Worm (Caenorhabditis elegans) whole organism, dauer: ENCODE data around the gene Y55F3AM.11.
"Not testable (repeated sequence)": the region's sequence is repeated elsewhere in the genome, so short reads cannot be mapped to it uniquely, and the experiment has no call there.

Source experiments
- unc-62 ChIP-seq: sonication (generic microtip); optimal IDR thresholded peaks from 2 replicates; lab custom pipeline; 2017; ENCODE audit warnings: missing biosample characterization, missing genetic modification reagents, missing genetic modification characterization

Y55F3AM.11 gene

ce11 chrIV:1044287-1044686 is at the start of gene Y55F3AM.11:
Gene Y55F3AM.11, minus strand, starts transcription at chrIV:1044387.
- no peak for TF ChIP-seq unc-62

DNA sequence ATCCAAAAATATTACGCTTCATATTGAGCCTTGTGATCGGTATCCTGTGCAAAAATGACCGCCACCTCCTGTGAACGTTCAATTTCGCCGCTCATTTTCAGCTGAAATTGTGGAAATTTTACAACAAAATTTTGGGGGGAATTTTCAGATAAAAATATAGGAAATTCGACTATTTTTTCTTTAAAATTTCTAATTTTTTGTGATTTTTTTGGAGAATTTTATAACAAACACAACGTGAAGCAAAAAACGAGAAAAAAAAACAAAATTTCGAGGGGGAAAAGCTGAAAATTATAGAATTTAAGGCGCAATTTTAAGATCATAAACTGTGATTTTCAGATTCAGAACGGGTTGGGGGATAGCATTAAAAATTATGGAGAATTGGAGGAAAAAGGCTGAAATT is 42.7 kb upstream of the Y55F3AM.11 start, which contains the start of gene csn-4:
Gene csn-4, minus strand, starts transcription at position 101 of the 400 bp plus-strand sequence.
- TF ChIP-seq unc-62, result no peak

DNA sequence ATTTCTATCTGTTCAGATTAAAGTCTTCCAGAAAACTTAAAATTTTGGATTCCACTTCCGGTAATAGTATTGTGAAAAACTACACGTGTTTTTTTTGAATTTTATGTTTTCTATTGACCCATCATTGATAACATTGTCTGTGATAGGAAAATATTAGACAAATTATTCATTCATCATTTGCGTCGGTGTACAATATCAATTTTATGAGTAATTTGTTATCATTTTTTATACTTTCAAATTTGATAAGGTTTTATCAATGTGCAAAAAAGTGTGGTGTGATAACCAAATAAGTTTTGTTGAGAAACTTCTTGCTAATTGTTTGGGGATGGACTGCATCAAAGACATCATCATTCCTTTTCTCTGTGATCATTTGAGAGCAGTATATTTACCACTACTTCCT is 31.3 kb upstream of the Y55F3AM.11 start:
- no peak for TF ChIP-seq unc-62

DNA sequence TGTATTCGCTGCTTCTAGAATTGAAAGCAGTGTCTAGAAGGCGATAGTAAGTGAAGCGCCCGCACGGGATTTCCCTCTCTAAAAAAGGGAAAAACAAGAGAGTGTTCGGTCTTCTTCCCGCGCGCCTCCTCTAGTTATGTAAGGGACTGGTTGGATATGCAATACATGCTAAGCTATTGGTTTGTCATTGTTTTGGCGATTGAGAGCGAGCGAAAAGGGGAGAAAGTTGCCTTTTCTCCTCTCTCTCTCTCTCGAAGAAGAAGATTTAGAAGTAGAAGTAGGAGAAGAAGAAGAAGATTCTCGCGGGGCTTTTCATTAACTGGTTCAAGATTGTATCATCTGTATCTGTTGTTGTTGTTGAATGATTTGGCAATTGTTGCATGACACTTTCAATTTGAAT is 29.9 kb upstream of the Y55F3AM.11 start:
- no peak for TF ChIP-seq unc-62

DNA sequence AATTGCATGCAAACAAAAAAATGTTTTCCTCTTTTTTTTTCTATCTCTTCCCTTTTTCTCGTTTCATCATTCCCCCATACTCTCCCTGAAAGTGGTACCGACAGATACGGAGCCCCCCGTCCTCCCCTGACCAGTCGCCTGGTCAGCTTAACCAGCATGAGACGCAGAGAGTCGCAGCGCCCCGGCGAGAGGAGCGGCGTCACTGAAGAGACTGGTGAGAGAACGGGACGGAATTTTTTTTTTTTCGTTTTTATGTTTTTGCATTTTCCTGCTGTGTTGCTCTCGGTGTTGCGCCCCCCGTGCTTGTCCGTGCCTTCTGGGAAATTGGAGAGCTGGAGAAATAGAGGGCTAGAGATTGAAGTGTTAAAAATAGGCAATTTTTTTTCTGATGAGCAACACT is 26.2 kb upstream of the Y55F3AM.11 start:
- TF ChIP-seq unc-62, result no peak

DNA sequence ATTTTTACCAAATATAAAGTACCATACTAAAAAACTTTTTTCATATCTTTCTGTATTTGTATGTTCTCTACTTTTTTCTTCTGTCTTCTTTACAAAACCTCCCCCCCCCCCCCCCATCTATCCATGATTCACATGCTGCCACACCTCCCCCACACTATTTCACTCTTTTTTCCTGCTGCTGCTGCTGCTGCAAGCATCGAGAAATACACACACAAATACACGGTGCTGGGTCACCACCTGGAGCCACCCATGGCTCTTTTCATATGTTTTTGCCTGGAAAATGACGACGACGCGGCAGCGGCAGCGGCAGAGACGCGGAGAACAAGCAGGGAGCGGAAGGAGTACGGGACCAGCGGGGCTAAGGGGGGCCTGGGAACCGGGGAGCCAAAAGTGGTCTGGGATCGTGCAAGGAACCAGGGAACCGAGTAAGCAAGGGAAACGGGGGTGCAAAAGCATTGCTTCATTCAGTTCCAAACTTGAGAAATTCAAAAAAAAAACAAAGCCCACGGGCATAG is 24.6 kb upstream of the Y55F3AM.11 start:
- no peak for TF ChIP-seq unc-62

- TF ChIP-seq unc-62, result no peak
These were observed 23.2 kb upstream of the Y55F3AM.11 start, which contains the start of gene znf-782 for ce11 chrIV:1067430-1067829. Gene znf-782, minus strand, starts transcription at chrIV:1067525.

DNA sequence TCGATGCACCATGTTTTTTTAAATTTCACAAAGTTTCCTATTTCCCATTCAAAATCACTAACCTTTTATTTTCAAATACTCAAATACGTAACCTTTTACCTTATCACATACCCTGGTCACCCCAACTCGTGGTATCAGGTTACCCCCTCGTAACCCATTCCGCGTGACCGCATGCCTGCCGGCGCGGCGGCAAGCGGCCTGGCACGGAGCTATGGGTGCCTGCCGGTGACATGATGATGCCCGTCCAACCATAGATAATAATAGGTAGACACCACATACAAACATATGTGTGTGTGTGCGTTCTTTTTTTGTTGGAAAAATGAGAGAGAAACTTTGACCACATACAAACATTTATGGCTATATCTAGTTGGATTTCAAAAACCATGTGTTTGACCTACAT is 21.4 kb upstream of the Y55F3AM.11 start:
- TF ChIP-seq unc-62, result no peak

DNA sequence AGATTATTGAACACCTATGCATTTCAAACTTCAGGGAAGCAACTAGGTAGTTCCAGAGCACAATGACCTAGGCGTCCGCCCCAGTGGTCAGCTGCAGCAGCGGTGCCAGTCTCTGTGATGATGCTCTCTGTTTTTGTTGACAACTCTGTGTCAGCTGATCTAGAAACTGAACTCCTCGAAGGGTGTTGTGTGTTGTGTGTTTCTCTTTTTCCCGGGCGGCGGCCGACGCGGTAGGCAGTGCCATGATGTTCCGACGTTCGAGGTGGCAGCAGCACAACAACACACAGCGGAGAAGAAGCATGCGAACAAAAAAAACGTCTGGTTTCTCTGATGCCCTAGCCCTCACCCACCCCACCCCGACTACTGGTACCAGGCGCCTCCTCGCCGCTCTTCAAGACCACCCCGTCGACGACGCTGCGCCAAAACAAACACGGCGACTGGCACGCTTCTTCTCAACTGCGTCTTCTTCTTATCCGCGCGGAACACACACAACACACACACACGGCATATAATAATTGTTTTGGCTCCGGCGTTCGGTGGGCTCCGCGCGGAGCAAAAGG is 20.2 kb upstream of the Y55F3AM.11 start:
- no peak for TF ChIP-seq unc-62

DNA sequence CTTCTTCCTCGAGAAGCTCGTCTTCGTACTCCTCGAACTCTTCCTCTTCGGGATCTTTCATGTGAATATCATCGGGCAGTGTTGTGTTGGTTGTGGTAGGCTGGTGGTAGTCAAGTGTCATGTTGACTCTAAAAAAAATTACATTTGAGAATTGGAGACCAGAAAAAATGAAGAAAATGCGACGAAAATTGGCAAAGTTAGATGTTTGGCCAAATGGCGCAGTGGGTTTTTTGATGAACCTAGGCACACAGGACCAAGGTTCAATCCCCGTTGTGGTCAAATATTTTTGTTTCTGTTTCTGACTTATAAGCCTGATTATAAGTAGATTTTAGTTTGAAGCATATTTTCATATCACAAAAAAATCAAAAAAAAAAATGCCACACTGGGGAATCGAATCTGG is 18.9 kb upstream of the Y55F3AM.11 start:
- TF ChIP-seq unc-62, result no peak

DNA sequence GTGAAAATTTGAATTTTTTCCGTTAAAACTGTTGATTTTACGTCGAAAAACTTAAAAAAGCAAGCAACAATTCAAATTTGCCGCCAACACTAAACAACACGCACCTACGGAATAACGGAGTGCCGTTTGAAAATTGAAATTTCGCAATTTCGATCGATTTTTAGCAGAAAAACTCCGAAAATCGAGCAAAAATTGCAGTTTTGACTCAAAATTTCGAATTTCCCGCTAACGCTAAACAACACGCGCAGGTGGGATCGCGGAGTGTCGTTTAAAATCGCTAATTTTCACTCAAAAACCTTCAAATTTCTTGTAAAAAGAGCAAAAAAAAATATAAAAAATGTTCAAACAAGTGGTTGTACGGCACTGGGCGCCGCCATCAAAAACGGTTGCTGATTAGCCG is 14.3 kb upstream of the Y55F3AM.11 start:
- no peak for TF ChIP-seq unc-62

DNA sequence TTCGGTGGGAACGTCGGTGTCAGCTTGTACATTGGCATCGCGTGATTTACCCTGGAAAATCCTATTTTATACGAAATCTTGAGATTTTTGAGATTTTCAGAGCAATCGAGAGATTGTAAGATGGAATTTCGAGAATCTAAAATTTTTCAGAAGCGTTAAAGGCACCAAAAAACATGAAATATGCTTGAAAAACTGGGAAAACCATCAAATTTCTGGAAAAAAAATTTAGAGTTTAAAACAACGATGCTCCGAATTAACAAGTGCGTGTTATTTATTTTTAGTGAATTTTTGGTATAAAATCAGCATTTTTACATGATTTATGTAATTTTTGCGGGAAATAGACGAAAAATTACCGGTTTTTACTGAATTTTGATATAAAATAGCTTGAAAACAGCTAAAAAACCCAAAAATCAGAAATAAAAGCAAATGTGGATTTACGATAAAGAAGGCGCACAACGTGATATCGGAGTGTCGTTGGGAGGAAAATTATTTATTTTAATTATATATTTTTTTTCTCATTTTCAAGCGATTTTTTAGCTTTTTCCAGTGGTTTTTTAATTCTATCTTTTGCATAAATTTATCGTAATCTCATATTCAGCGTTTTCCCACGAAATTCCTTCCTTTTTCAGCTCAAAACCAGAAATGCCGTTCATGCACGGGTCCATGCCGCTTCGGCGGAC is 12.2 kb upstream of the Y55F3AM.11 start, which contains the start of the genes Y55F3AM.13 and mrps-25:
Gene Y55F3AM.13, minus strand, starts transcription at position 51 of the 680 bp plus-strand sequence.
Gene mrps-25, plus strand, starts transcription at position 630 of the 680 bp plus-strand sequence.
- no peak for TF ChIP-seq unc-62

DNA sequence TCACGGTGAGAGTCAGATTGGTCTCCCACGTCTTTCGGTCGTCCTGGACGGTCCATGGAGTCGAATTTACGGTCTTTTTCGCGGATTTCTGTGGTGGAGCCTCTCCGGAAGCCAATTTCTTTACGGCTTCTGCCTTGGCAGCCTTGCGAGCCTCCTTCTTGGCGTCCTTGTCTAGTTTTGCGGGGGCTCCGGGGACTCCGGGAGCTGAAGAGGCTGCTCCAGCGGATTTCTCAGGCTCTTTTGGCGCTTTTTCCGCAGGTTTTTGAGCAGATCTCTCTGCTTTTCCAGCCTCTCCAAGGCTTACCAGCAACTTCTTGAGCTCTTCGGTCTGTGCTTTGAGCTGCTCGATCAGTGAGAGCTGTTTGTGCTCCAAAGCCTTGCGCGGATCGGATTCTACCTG is 11.5 kb upstream of the Y55F3AM.11 start:
- no peak for TF ChIP-seq unc-62

ce11 chrIV:1054736-1055135 is 10.5 kb upstream of the Y55F3AM.11 start, which contains the start of gene dcap-1:
Gene dcap-1, minus strand, starts transcription at chrIV:1054794.
- TF ChIP-seq unc-62, result no peak

- no peak for TF ChIP-seq unc-62
These were observed 9.8 kb upstream of the Y55F3AM.11 start for ce11 chrIV:1053989-1054388.

DNA sequence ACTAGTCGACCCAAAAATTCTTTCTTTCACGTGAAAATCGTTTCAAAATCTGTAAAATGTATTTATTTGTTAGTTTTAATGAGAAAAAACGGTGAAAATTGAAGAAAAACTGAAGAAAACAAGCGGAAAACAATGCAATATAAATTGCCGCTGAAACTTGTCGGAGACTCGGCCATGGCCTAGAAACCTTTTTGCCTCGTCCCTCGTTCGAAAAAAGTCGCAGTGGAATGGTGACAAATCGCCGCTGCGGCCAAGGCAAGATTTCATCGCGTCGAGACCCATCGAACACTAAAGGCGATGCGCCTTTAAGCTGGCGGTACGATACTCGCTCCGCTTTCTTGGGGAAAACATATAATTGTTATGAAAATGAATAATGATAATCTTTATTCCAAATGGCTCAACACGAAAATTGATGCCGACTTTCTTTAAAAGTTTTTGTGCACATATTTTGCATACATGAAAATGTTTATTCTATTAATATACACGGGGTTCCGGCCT is 7.5 kb upstream of the Y55F3AM.11 start, which contains the start of gene Y55F3AM.21:
Gene Y55F3AM.21, minus strand, starts transcription at position 51 of the 498 bp plus-strand sequence.
- TF ChIP-seq unc-62, result not testable (repeated sequence)

DNA sequence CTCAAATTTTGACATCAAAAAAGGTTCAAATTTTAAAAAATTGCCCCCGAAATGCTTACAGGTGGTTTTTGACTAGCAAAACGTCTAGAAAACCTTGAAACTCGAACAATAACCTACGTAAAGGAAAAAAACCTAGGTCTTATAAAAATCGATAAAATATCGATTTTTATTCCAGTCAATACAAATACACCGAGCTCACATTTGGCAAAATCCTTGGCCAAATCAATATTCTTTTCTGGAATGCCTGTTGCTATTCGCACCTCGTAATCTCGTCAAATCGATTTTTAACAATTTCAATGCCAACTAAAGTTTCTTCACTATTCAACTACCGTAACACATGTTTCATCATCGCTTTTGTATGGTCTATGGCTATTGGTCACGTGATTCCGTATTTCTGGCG is 2.8 kb upstream of the Y55F3AM.11 start:
- no peak for TF ChIP-seq unc-62

DNA sequence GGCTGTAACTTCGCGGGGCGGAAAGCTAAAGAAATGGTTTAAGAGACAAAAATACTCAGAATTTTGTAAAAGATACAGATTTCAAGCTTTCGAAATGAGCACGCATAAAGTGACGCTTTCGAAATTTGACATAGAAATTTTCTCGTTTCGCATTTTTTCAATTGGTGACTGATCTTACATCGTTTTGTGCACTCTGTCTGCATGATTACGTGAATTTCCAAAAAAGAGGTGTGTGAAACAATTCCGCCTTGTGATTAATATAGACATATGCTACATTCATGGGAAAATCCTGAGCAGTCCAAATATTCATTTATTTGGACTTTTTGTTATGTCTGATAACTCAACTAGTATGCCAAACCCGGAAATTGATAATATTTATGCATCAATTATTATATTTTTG is 1.5 kb upstream of the Y55F3AM.11 start, which contains the start of gene srx-12:
Gene srx-12, plus strand, starts transcription at position 301 of the 400 bp plus-strand sequence.
- no peak for TF ChIP-seq unc-62
